Fruit fly (Drosophila melanogaster): Measurements from ENCODE around the gene Mitofilin.

The Mitofilin gene

dm6 chr3R:22023041-22023626 lies at the start of gene Mitofilin, which contains the start of gene mRpL35:
TSS of gene Mitofilin (minus strand) at chr3R:22023335.
TSS of gene mRpL35 (plus strand) at chr3R:22023527.
- TF ChIP-seq h (optimal IDR thresholded peaks at IDR 0.05): no peak

dm6 chr3R:22072553-22072952 lies 49.4 kb upstream of the Mitofilin start:
- TF ChIP-seq h (optimal IDR thresholded peaks at IDR 0.05) (no peak), insv (optimal IDR thresholded peaks at IDR 0.05) (no peak), Sin3A (optimal IDR thresholded peaks at IDR 0.05) (no peak), ttk (optimal IDR thresholded peaks at IDR 0.05) (no peak), psq (optimal IDR thresholded peaks at IDR 0.05) (no peak), Myc (optimal IDR thresholded peaks at IDR 0.05) (no peak)

dm6 chr3R:22071628-22072027 lies 48.5 kb upstream of the Mitofilin start:
- TF ChIP-seq insv (optimal IDR thresholded peaks at IDR 0.05) (no peak), Sin3A (optimal IDR thresholded peaks at IDR 0.05) (no peak), h (optimal IDR thresholded peaks at IDR 0.05) (no peak), Myc (optimal IDR thresholded peaks at IDR 0.05) (no peak), ttk (optimal IDR thresholded peaks at IDR 0.05) (no peak), psq (optimal IDR thresholded peaks at IDR 0.05) (no peak)

dm6 chr3R:22067235-22067634 lies 44.1 kb upstream of the Mitofilin start:
- TF ChIP-seq Myc (optimal IDR thresholded peaks at IDR 0.05) (no peak), psq (optimal IDR thresholded peaks at IDR 0.05) (no peak), ttk (optimal IDR thresholded peaks at IDR 0.05) (no peak), h (optimal IDR thresholded peaks at IDR 0.05) (no peak), insv (optimal IDR thresholded peaks at IDR 0.05) (no peak), Sin3A (optimal IDR thresholded peaks at IDR 0.05) (no peak)

- TF ChIP-seq insv (optimal IDR thresholded peaks at IDR 0.05) (no peak), Myc (optimal IDR thresholded peaks at IDR 0.05) (no peak), ttk (optimal IDR thresholded peaks at IDR 0.05) (no peak), Sin3A (optimal IDR thresholded peaks at IDR 0.05) (no peak), psq (optimal IDR thresholded peaks at IDR 0.05) (no peak), h (optimal IDR thresholded peaks at IDR 0.05) (no peak)
These were observed 43.3 kb upstream of the Mitofilin start for dm6 chr3R:22066440-22066839.

dm6 chr3R:22057083-22057482 lies 33.9 kb upstream of the Mitofilin start:
- no peak for TF ChIP-seq Sin3A (optimal IDR thresholded peaks at IDR 0.05)
- TF ChIP-seq psq (optimal IDR thresholded peaks at IDR 0.05): no peak
- no peak for TF ChIP-seq h (optimal IDR thresholded peaks at IDR 0.05)
- TF ChIP-seq Myc (optimal IDR thresholded peaks at IDR 0.05): no peak
- TF ChIP-seq insv (optimal IDR thresholded peaks at IDR 0.05): no peak
- TF ChIP-seq ttk (optimal IDR thresholded peaks at IDR 0.05): no peak

dm6 chr3R:22053740-22054139 lies 30.6 kb upstream of the Mitofilin start:
- TF ChIP-seq insv (optimal IDR thresholded peaks at IDR 0.05): no peak
- no peak for TF ChIP-seq ttk (optimal IDR thresholded peaks at IDR 0.05)

dm6 chr3R:22053202-22053601 lies 30.1 kb upstream of the Mitofilin start:
- TF ChIP-seq h (optimal IDR thresholded peaks at IDR 0.05) (no peak), insv (optimal IDR thresholded peaks at IDR 0.05) (no peak), Myc (optimal IDR thresholded peaks at IDR 0.05) (no peak), Sin3A (optimal IDR thresholded peaks at IDR 0.05) (no peak)

dm6 chr3R:22052235-22052634 lies 29.1 kb upstream of the Mitofilin start:
- no peak for TF ChIP-seq ttk (optimal IDR thresholded peaks at IDR 0.05)
- TF ChIP-seq psq (optimal IDR thresholded peaks at IDR 0.05): no peak
- no peak for TF ChIP-seq insv (optimal IDR thresholded peaks at IDR 0.05)
- TF ChIP-seq Myc (optimal IDR thresholded peaks at IDR 0.05): no peak
- no peak for TF ChIP-seq h (optimal IDR thresholded peaks at IDR 0.05)
- TF ChIP-seq Sin3A (optimal IDR thresholded peaks at IDR 0.05): no peak

- no peak for TF ChIP-seq h (optimal IDR thresholded peaks at IDR 0.05)
- TF ChIP-seq Myc (optimal IDR thresholded peaks at IDR 0.05): no peak
- no peak for TF ChIP-seq ttk (optimal IDR thresholded peaks at IDR 0.05)
- TF ChIP-seq insv (optimal IDR thresholded peaks at IDR 0.05): no peak
- no peak for TF ChIP-seq psq (optimal IDR thresholded peaks at IDR 0.05)
- TF ChIP-seq Sin3A (optimal IDR thresholded peaks at IDR 0.05): no peak
These were observed 26.1 kb upstream of the Mitofilin start for dm6 chr3R:22049134-22049796.

- TF ChIP-seq Myc (optimal IDR thresholded peaks at IDR 0.05) (no peak), insv (optimal IDR thresholded peaks at IDR 0.05) (no peak), h (optimal IDR thresholded peaks at IDR 0.05) (no peak), Sin3A (optimal IDR thresholded peaks at IDR 0.05) (no peak), ttk (optimal IDR thresholded peaks at IDR 0.05) (no peak), psq (optimal IDR thresholded peaks at IDR 0.05) (no peak)
These were observed 24.3 kb upstream of the Mitofilin start for dm6 chr3R:22047412-22047811.

dm6 chr3R:22046723-22047122 lies 23.6 kb upstream of the Mitofilin start:
- TF ChIP-seq insv (optimal IDR thresholded peaks at IDR 0.05) (no peak), psq (optimal IDR thresholded peaks at IDR 0.05) (no peak), Sin3A (optimal IDR thresholded peaks at IDR 0.05) (no peak), h (optimal IDR thresholded peaks at IDR 0.05) (no peak), Myc (optimal IDR thresholded peaks at IDR 0.05) (no peak), ttk (optimal IDR thresholded peaks at IDR 0.05) (no peak)

dm6 chr3R:22046231-22046630 lies 23.1 kb upstream of the Mitofilin start:
- TF ChIP-seq Sin3A (optimal IDR thresholded peaks at IDR 0.05) (no peak), ttk (optimal IDR thresholded peaks at IDR 0.05) (no peak), Myc (optimal IDR thresholded peaks at IDR 0.05) (no peak)
